Fruit fly (Drosophila melanogaster): ENCODE results near the gene CG45101.

Gene CG45101

dm6 chr3L:11093046-11093520 lies 28.3 kb downstream of the CG45101 start, which contains the start of gene JIL-1 (continued):
- TF ChIP-seq Atf-2 (GFP tag; optimal IDR thresholded peaks at IDR 0.05) (no peak), CG11696 (GFP tag; IDR thresholded peaks at IDR 0.05) (no peak), B-H2 (GFP tag; optimal IDR thresholded peaks at IDR 0.05) (peak; percentile 86), hbn (GFP tag; IDR thresholded peaks at IDR 0.05; ENCODE audit: partially characterized antibody) (peak; percentile 75), kah (GFP tag; optimal IDR thresholded peaks at IDR 0.05) (no peak), crp (GFP tag; optimal IDR thresholded peaks at IDR 0.05) (peak in 1 of 2 experiments; percentile 64), CG5180 (GFP tag; optimal IDR thresholded peaks at IDR 0.05) (no peak), Hr39 (optimal IDR thresholded peaks at IDR 0.05) (no peak), grau (tag; optimal IDR thresholded peaks at IDR 0.05) (peak; percentile 66), Doc3 (GFP tag; IDR thresholded peaks at IDR 0.05; ENCODE audit: partially characterized antibody) (peak; percentile 69), C15 (GFP tag; IDR thresholded peaks at IDR 0.05) (peak; percentile 71; the same call in 2 of the 3 replicates), CG9817 (tag; optimal IDR thresholded peaks at IDR 0.05) (peak; percentile 60), CG14860 (GFP tag; IDR thresholded peaks at IDR 0.05; ENCODE audit: partially characterized antibody) (peak; percentile 86), pho (GFP tag; optimal IDR thresholded peaks at IDR 0.05) (peak; percentile 55), CG43689 (GFP tag; IDR thresholded peaks at IDR 0.05) (0 out of 2 replicates have a peak, but pooled peaks have one; percentile 31), CG18262 (tag; optimal IDR thresholded peaks at IDR 0.05) (peak; percentile 43), Dfd (GFP tag; optimal IDR thresholded peaks at IDR 0.05) (no peak), jumu (GFP tag; optimal IDR thresholded peaks at IDR 0.05) (peak; percentile 35), dmrt99B (tag; optimal IDR thresholded peaks at IDR 0.05) (peak; percentile 16), CG10274 (GFP tag; optimal IDR thresholded peaks at IDR 0.05) (no peak), CG9215 (GFP tag; IDR thresholded peaks at IDR 0.05) (peak; percentile 68), Med (GFP tag) (peak; percentile 95), CG13296 (GFP tag; optimal IDR thresholded peaks at IDR 0.05) (peak; percentile 47), dan (GFP tag; IDR thresholded peaks at IDR 0.05) (no peak), ham (GFP tag; IDR thresholded peaks at IDR 0.05) (peak; percentile 40; the same call in 1 of the 2 replicates), insv (GFP tag; optimal IDR thresholded peaks at IDR 0.05) (no peak), CG4328 (GFP tag; optimal IDR thresholded peaks at IDR 0.05) (no peak), HLH3B (GFP tag; IDR thresholded peaks at IDR 0.05) (peak; percentile 35; the same call in 1 of the 2 replicates), tup (GFP tag; optimal IDR thresholded peaks at IDR 0.05) (peak; percentile 3), fd64A (GFP tag; optimal IDR thresholded peaks at IDR 0.05) (no peak), corto (GFP tag; optimal IDR thresholded peaks at IDR 0.05) (no peak), CG4707 (GFP tag; optimal IDR thresholded peaks at IDR 0.05) (peak; percentile 25), vfl (GFP tag; optimal IDR thresholded peaks at IDR 0.05) (peak; percentile 64), chm (GFP tag; IDR thresholded peaks at IDR 0.05) (peak; percentile 51), Dp (GFP tag; optimal IDR thresholded peaks at IDR 0.05) (peak; percentile 22), maf-S (GFP tag; optimal IDR thresholded peaks at IDR 0.05) (no peak), ranshi (GFP tag; IDR thresholded peaks at IDR 0.05) (peak; percentile 63), CG2875 (GFP tag; optimal IDR thresholded peaks at IDR 0.05) (no peak), grn (GFP tag; optimal IDR thresholded peaks at IDR 0.05) (no peak), HLH54F (GFP tag; optimal IDR thresholded peaks at IDR 0.05) (peak; percentile 69), CG4360 (GFP tag; IDR thresholded peaks at IDR 0.05) (peak; percentile 44), salm (tag; optimal IDR thresholded peaks at IDR 0.05) (no peak), CG17385 (GFP tag; optimal IDR thresholded peaks at IDR 0.05) (peak; percentile 44), CG14441 (GFP tag; IDR thresholded peaks at IDR 0.05) (peak; percentile 77), CG2712 (tag; optimal IDR thresholded peaks at IDR 0.05) (peak; percentile 44), CG6689 (GFP tag; IDR thresholded peaks at IDR 0.05) (peak; percentile 31; the same call in 1 of the 2 replicates), Ets97D (GFP tag; optimal IDR thresholded peaks at IDR 0.05) (peak; percentile 54), CG33557 (GFP tag; optimal IDR thresholded peaks at IDR 0.05) (peak; percentile 28), CG10147 (GFP tag; optimal IDR thresholded peaks at IDR 0.05) (peak; percentile 53), ara (GFP tag; IDR thresholded peaks at IDR 0.05) (peak; percentile 68; the same call in 1 of the 2 replicates)

All from whole organism, embryonic.